Fruit fly (Drosophila melanogaster) whole organism, embryonic: Measurements from ENCODE around the gene CG14020.

ENCODE experiments used
- Awh ChIP-seq: fragments of 200-800 bp; sonication (Bioruptor generic); IDR thresholded peaks from 2 replicates; pipeline ENCODE4, ENCODE4 v1.3.6; 2022; ENCODE audit warnings: missing biosample characterization, missing genetic modification characterization
- CG10267 ChIP-seq: fragments of 200-800 bp; sonication (Bioruptor generic); optimal IDR thresholded peaks from 2 replicates; lab custom pipeline; 2018; ENCODE audit warnings: missing biosample characterization, mild to moderate bottlenecking, missing genetic modification characterization, moderate library complexity
- CG10959 ChIP-seq: fragments of 200-800 bp; sonication (Bioruptor generic); IDR thresholded peaks from 2 replicates; pipeline ENCODE4 v1.3.6; 2022; ENCODE audit warnings: missing biosample characterization, missing genetic modification characterization
- CG1233 ChIP-seq: fragments of 200-800 bp; sonication (Bioruptor generic); optimal IDR thresholded peaks from 4 replicates; lab custom pipeline; 2018; ENCODE audit warnings: missing biosample characterization, mild to moderate bottlenecking, missing genetic modification characterization
- CG13424 ChIP-seq: fragments of 200-800 bp; sonication (Bioruptor generic); optimal IDR thresholded peaks from 2 replicates; lab custom pipeline; 2019; ENCODE audit warnings: missing biosample characterization, mild to moderate bottlenecking, missing genetic modification characterization, moderate library complexity
- CG14014 ChIP-seq: fragments of 200-800 bp; sonication (Bioruptor generic); IDR thresholded peaks from 2 replicates; pipeline ENCODE4 v1.3.6; 2022; ENCODE audit warnings: missing biosample characterization, missing genetic modification characterization
- CG15479 ChIP-seq: fragments of 200-800 bp; sonication (Bioruptor generic); optimal IDR thresholded peaks from 3 replicates; lab custom pipeline; 2019; ENCODE audit warnings: missing biosample characterization, mild to moderate bottlenecking, missing genetic modification characterization, moderate library complexity
- CG15514 ChIP-seq: fragments of 200-800 bp; sonication (Bioruptor generic); optimal IDR thresholded peaks from 3 replicates; lab custom pipeline; 2017; ENCODE audit warnings: missing biosample characterization, missing genetic modification characterization, mild to moderate bottlenecking, moderate library complexity, missing genetic modification reagents
- CG1602 ChIP-seq: fragments of 200-800 bp; sonication (Bioruptor generic); optimal IDR thresholded peaks from 3 replicates; lab custom pipeline; 2016; ENCODE audit warnings: missing biosample characterization, missing genetic modification characterization
- CG16863 ChIP-seq: fragments of 200-800 bp; sonication (Bioruptor generic); optimal IDR thresholded peaks from 3 replicates; lab custom pipeline; 2016; ENCODE audit warnings: missing biosample characterization, missing genetic modification characterization
- CG18262 ChIP-seq: fragments of 200-800 bp; optimal IDR thresholded peaks from 3 replicates; lab custom pipeline; 2019; ENCODE audit warnings: missing biosample characterization, mild to moderate bottlenecking, missing genetic modification characterization, moderate library complexity
- CG18476 ChIP-seq: fragments of 200-800 bp; sonication (Bioruptor generic); optimal IDR thresholded peaks from 2 replicates; lab custom pipeline; 2016; ENCODE audit warnings: missing biosample characterization, mild to moderate bottlenecking, missing genetic modification characterization
- CG18619 ChIP-seq: fragments of 200-800 bp; sonication (Bioruptor generic); optimal IDR thresholded peaks from 3 replicates; lab custom pipeline; 2017; ENCODE audit warnings: missing biosample characterization, mild to moderate bottlenecking, missing genetic modification characterization
- CG2120 ChIP-seq: fragments of 200-800 bp; sonication (Bioruptor generic); optimal IDR thresholded peaks from 3 replicates; lab custom pipeline; 2016; ENCODE audit warnings: missing biosample characterization, missing genetic modification characterization
- CG2875 ChIP-seq: fragments of 200-800 bp; sonication (Bioruptor generic); optimal IDR thresholded peaks from 2 replicates; lab custom pipeline; 2017; ENCODE audit warnings: missing biosample characterization, mild to moderate bottlenecking, missing genetic modification characterization, missing genetic modification reagents
- CG34376 ChIP-seq: fragments of 200-800 bp; sonication (Bioruptor generic); optimal IDR thresholded peaks from 2 replicates; lab custom pipeline; 2018; ENCODE audit warnings: missing biosample characterization, mild to moderate bottlenecking, missing genetic modification characterization
- CG6272 ChIP-seq: fragments of 200-800 bp; sonication (Bioruptor generic); IDR thresholded peaks from 2 replicates; pipeline ENCODE4 v1.3.6; 2022; ENCODE audit warnings: missing biosample characterization, missing genetic modification characterization
- CG6765 ChIP-seq: fragments of 200-800 bp; sonication (Bioruptor generic); optimal IDR thresholded peaks from 3 replicates; lab custom pipeline; 2017; ENCODE audit warnings: missing biosample characterization, mild to moderate bottlenecking, missing genetic modification characterization
- CG7928 ChIP-seq: fragments of 200-800 bp; sonication (Bioruptor generic); optimal IDR thresholded peaks from 2 replicates; lab custom pipeline; 2017; ENCODE audit warnings: missing biosample characterization, mild to moderate bottlenecking, missing genetic modification characterization
- CG8388 ChIP-seq: fragments of 200-800 bp; sonication (Bioruptor generic); optimal IDR thresholded peaks from 2 replicates; lab custom pipeline; 2019; ENCODE audit warnings: missing biosample characterization, mild to moderate bottlenecking, missing genetic modification characterization, moderate library complexity
- CG9932 ChIP-seq: fragments of 200-800 bp; sonication (Bioruptor generic); IDR thresholded peaks from 2 replicates; pipeline ENCODE4 v1.3.6; 2022; ENCODE audit warnings: missing biosample characterization, missing genetic modification characterization
- CHES-1-like ChIP-seq: fragments of 200-800 bp; sonication (Bioruptor generic); optimal IDR thresholded peaks from 2 replicates; lab custom pipeline; 2016; ENCODE audit warnings: missing biosample characterization, missing genetic modification characterization
- D ChIP-seq, 2 experiments: fragments of 200-800 bp in 1 of 2; fragments of >200 bp in 1 of 2; sonication (Bioruptor generic) in 1 of 2; optimal IDR thresholded peaks; 2 replicates in 1 of 2; 3 replicates in 1 of 2; lab custom pipeline; 2017; ENCODE audit warnings: mild to moderate bottlenecking in 1 of 2, missing biosample characterization in 1 of 2, missing genetic modification characterization in 1 of 2, missing genetic modification reagents in 1 of 2
- Dad ChIP-seq: fragments of 200-800 bp; sonication (Bioruptor generic); optimal IDR thresholded peaks from 3 replicates; lab custom pipeline; 2016; ENCODE audit warnings: missing biosample characterization, missing genetic modification characterization
- GATAe ChIP-seq: fragments of 200-800 bp; sonication (Bioruptor generic); conservative IDR thresholded peaks from 2 replicates; pipeline ENCODE4 v1.3.6; 2022; ENCODE audit warnings: missing biosample characterization, missing genetic modification characterization
- Gug ChIP-seq: fragments of 200-800 bp; sonication (Bioruptor generic); IDR thresholded peaks from 4 replicates; pipeline ENCODE4 v1.3.6; 2022; ENCODE audit warnings: missing biosample characterization, missing genetic modification characterization
- H15 ChIP-seq: fragments of 200-800 bp; sonication (Bioruptor generic); IDR thresholded peaks from 3 replicates; pipeline ENCODE4 v1.3.6; 2022; ENCODE audit warnings: missing biosample characterization, missing genetic modification characterization
- HLH54F ChIP-seq: fragments of 200-800 bp; sonication (Bioruptor generic); optimal IDR thresholded peaks from 3 replicates; lab custom pipeline; 2016; ENCODE audit warnings: missing biosample characterization, missing genetic modification characterization
- Optix ChIP-seq: fragments of 200-800 bp; sonication (Bioruptor generic); IDR thresholded peaks from 3 replicates; pipeline ENCODE4 v1.3.6; 2022; ENCODE audit warnings: missing biosample characterization, missing genetic modification characterization
- Poxn ChIP-seq: fragments of 200-800 bp; sonication (Bioruptor generic); IDR thresholded peaks from 2 replicates; pipeline ENCODE4 v1.3.6; 2022; ENCODE audit warnings: missing biosample characterization, missing genetic modification characterization
- Six4 ChIP-seq: fragments of 200-800 bp; sonication (Bioruptor generic); optimal IDR thresholded peaks from 2 replicates; lab custom pipeline; 2016; ENCODE audit warnings: missing biosample characterization, missing genetic modification characterization
- bowl ChIP-seq: fragments of 200-800 bp; sonication (Bioruptor generic); IDR thresholded peaks from 2 replicates; pipeline ENCODE4 v1.3.6; 2022; ENCODE audit warnings: missing biosample characterization, missing genetic modification characterization
- bsh ChIP-seq, 2 experiments: fragments of 200-800 bp; sonication (Bioruptor generic); optimal IDR thresholded peaks; 2 replicates each; lab custom pipeline; 2017 to 2018; ENCODE audit warnings: mild to moderate bottlenecking in 2 of 2, missing biosample characterization in 2 of 2, missing genetic modification characterization in 2 of 2, moderate library complexity in 1 of 2
- emc ChIP-seq: fragments of 200-800 bp; sonication (Bioruptor generic); optimal IDR thresholded peaks from 2 replicates; lab custom pipeline; 2016; ENCODE audit warnings: missing biosample characterization, missing genetic modification characterization
- fru ChIP-seq: fragments of >200 bp; optimal IDR thresholded peaks from 2 replicates; lab custom pipeline; 2017
- ftz-f1 ChIP-seq: fragments of 200-800 bp; sonication (Bioruptor generic); optimal IDR thresholded peaks from 2 replicates; lab custom pipeline; 2016; ENCODE audit warnings: missing biosample characterization, missing genetic modification characterization
- grn ChIP-seq: fragments of 200-800 bp; sonication (Bioruptor generic); optimal IDR thresholded peaks from 3 replicates; lab custom pipeline; 2017; ENCODE audit warnings: missing biosample characterization, missing genetic modification characterization
- gro ChIP-seq: fragments of 200-800 bp; sonication (Bioruptor generic); optimal IDR thresholded peaks from 2 replicates; lab custom pipeline; 2016; ENCODE audit warnings: missing biosample characterization, missing genetic modification characterization
- gsb ChIP-seq: fragments of 200-800 bp; sonication (Bioruptor generic); IDR thresholded peaks from 2 replicates; pipeline ENCODE4 v1.3.6; 2022; ENCODE audit warnings: missing biosample characterization, missing genetic modification characterization
- her ChIP-seq: fragments of 200-800 bp; sonication (Bioruptor generic); optimal IDR thresholded peaks from 2 replicates; lab custom pipeline; 2016; ENCODE audit warnings: missing biosample characterization, missing genetic modification characterization
- ind ChIP-seq: fragments of 200-800 bp; sonication (Bioruptor generic); optimal IDR thresholded peaks from 3 replicates; lab custom pipeline; 2016; ENCODE audit warnings: missing biosample characterization, missing genetic modification characterization
- lab ChIP-seq: fragments of 200-800 bp; sonication (Bioruptor generic); optimal IDR thresholded peaks from 3 replicates; lab custom pipeline; 2017; ENCODE audit warnings: missing biosample characterization, missing genetic modification characterization, mild to moderate bottlenecking, moderate library complexity, missing genetic modification reagents
- lmd ChIP-seq: fragments of 200-800 bp; sonication (Bioruptor generic); IDR thresholded peaks from 2 replicates; pipeline ENCODE4 v1.3.6; 2022; ENCODE audit warnings: missing biosample characterization, missing genetic modification characterization
- maf-S ChIP-seq: fragments of 200-800 bp; sonication (Bioruptor generic); optimal IDR thresholded peaks from 2 replicates; lab custom pipeline; 2016; ENCODE audit warnings: missing biosample characterization, missing genetic modification characterization
- row ChIP-seq: fragments of 200-800 bp; sonication (Bioruptor generic); IDR thresholded peaks from 3 replicates; pipeline ENCODE4 v1.3.6; 2022; ENCODE audit warnings: missing biosample characterization, missing genetic modification characterization
- sr ChIP-seq: fragments of 200-800 bp; sonication (Bioruptor generic); IDR thresholded peaks from 3 replicates; pipeline ENCODE4 v1.3.6; 2022; ENCODE audit warnings: missing biosample characterization, missing genetic modification characterization
- tio ChIP-seq: fragments of 200-800 bp; sonication (Bioruptor generic); optimal IDR thresholded peaks from 2 replicates; lab custom pipeline; 2017; ENCODE audit warnings: missing biosample characterization, missing genetic modification characterization, inconsistent platforms
- trem ChIP-seq: fragments of 200-800 bp; optimal IDR thresholded peaks from 3 replicates; lab custom pipeline; 2019; ENCODE audit warnings: missing biosample characterization, mild to moderate bottlenecking, missing genetic modification characterization, moderate library complexity
- ttk ChIP-seq: fragments of 200-800 bp; sonication (Bioruptor generic); IDR thresholded peaks from 2 replicates; pipeline ENCODE4 v2.1.2; 2022; ENCODE audit warnings: missing biosample characterization, missing genetic modification characterization
- twi ChIP-seq: fragments of 200-800 bp; optimal IDR thresholded peaks from 2 replicates; lab custom pipeline; 2019; ENCODE audit warnings: missing biosample characterization, mild to moderate bottlenecking, missing genetic modification characterization, moderate library complexity

The CG14020 gene

dm6 chr2L:5496468-5497093, 21.0 kb upstream of the CG14020 start (continued):
- TF ChIP-seq CG8388 (GFP tag; lab: Kevin White, UChicago) (peak; percentile 61), gro (peak; percentile 14), Poxn (GFP tag; lab: Robert Waterston, UW) (no peak), CG2120 (GFP tag; lab: Kevin White, UChicago) (no peak), maf-S (GFP tag; lab: Kevin White, UChicago) (no peak), CG10267 (tag; lab: Kevin White, UChicago) (peak; percentile 66), ind (peak; percentile 43), CG13424 (tag; lab: Kevin White, UChicago) (peak; percentile 73), lab (peak; percentile 50), CG6765 (no peak), twi (peak; percentile 34), her (no peak), trem (tag; lab: Kevin White, UChicago) (peak; percentile 59), CG6272 (GFP tag; lab: Robert Waterston, UW) (peak; percentile 39; the same call in 1 of the 2 replicates), CG2875 (GFP tag; lab: Kevin White, UChicago) (peak; percentile 61), CG14014 (GFP tag; lab: Robert Waterston, UW) (0 out of 2 replicates have a peak, but pooled peaks have one; percentile 50), H15 (GFP tag; lab: Robert Waterston, UW) (peak; percentile 37; the same call in 1 of the 3 replicates), CG10959 (GFP tag; lab: Robert Waterston, UW) (peak; percentile 54), row (GFP tag; lab: Robert Waterston, UW) (peak; percentile 68), tio (GFP tag; lab: Kevin White, UChicago) (peak; percentile 45), CG16863 (GFP tag; lab: Kevin White, UChicago) (peak; percentile 34), grn (GFP tag; lab: Kevin White, UChicago) (no peak), CG9932 (GFP tag; lab: Robert Waterston, UW) (peak; percentile 61), Dad (GFP tag; lab: Kevin White, UChicago) (peak; percentile 61), CG1233 (GFP tag; lab: Kevin White, UChicago) (peak; percentile 35), CG18476 (GFP tag; lab: Kevin White, UChicago) (peak; percentile 11), CG15479 (GFP tag; lab: Kevin White, UChicago) (no peak), fru (lab: Kevin White, UChicago) (no peak), Awh (GFP tag; lab: Robert Waterston, UW) (peak; percentile 56; the same call in 1 of the 2 replicates), CG7928 (GFP tag; lab: Kevin White, UChicago) (no peak), CG18619 (GFP tag; lab: Kevin White, UChicago) (peak; percentile 15), Optix (GFP tag; lab: Robert Waterston, UW) (peak; percentile 45; the same call in 1 of the 3 replicates), D (optimal IDR thresholded peaks at IDR 0.05; lab: Kevin White, UChicago) (no peak), D (GFP tag; optimal IDR thresholded peaks at IDR 0.05; lab: Kevin White, UChicago) (peak; percentile 60), CHES-1-like (GFP tag; lab: Kevin White, UChicago) (no peak), sr (no peak), gsb (GFP tag; lab: Robert Waterston, UW) (no peak), CG15514 (GFP tag; lab: Kevin White, UChicago) (no peak), GATAe (GFP tag; lab: Robert Waterston, UW) (no peak), ftz-f1 (no peak), emc (GFP tag; lab: Kevin White, UChicago) (no peak), Gug (GFP tag; lab: Robert Waterston, UW) (peak; percentile 24; the same call in 1 of the 4 replicates), bowl (GFP tag; lab: Robert Waterston, UW) (no peak), bsh (GFP tag; optimal IDR thresholded peaks at IDR 0.05; lab: Kevin White, UChicago) (peak in 1 of 2 experiments; percentile 83), ttk (no peak), CG34376 (GFP tag; lab: Kevin White, UChicago) (no peak), CG1602 (peak; percentile 34), HLH54F (peak; percentile 19), Six4 (peak; percentile 51), CG18262 (tag; lab: Kevin White, UChicago) (peak; percentile 76), lmd (GFP tag; lab: Robert Waterston, UW) (peak; percentile 52)
